Fruit fly (Drosophila melanogaster) whole organism, embryonic: ENCODE data around the gene CG15515.

Experiments used
- CG4854 ChIP-seq: fragments of 200-800 bp; sonication (Bioruptor generic); optimal IDR thresholded peaks from 2 replicates; lab custom pipeline; 2016; ENCODE audit warnings: missing biosample characterization, missing genetic modification characterization, inconsistent platforms
- CG8765 ChIP-seq: fragments of 200-800 bp; sonication (Bioruptor generic); IDR thresholded peaks from 2 replicates; pipeline ENCODE4 v1.3.6; 2022; ENCODE audit warnings: missing biosample characterization, missing genetic modification characterization
- MBD-R2 ChIP-seq: fragments of 200-800 bp; sonication (Bioruptor generic); IDR thresholded peaks from 2 replicates; pipeline ENCODE4 v1.3.6; 2022; ENCODE audit warnings: missing biosample characterization, missing genetic modification characterization
- gsb-n ChIP-seq: fragments of 200-800 bp; sonication (Bioruptor generic); optimal IDR thresholded peaks from 3 replicates; lab custom pipeline; 2018; ENCODE audit warnings: missing biosample characterization, mild to moderate bottlenecking, missing genetic modification characterization

- no peak for TF ChIP-seq CG4854 (GFP tag; lab: Kevin White, UChicago)
- no peak for TF ChIP-seq CG8765
- no peak for TF ChIP-seq MBD-R2 (GFP tag; lab: Robert Waterston, UW)
- TF ChIP-seq gsb-n (tag; lab: Kevin White, UChicago) = no peak
Observed at dm6 chr3R:29926955-29927354, 21.7 kb downstream of the CG15515 start, which contains the start of gene CG15522.
